Worm (Caenorhabditis elegans): ENCODE measurements around the gene B0496.2.

DNA sequence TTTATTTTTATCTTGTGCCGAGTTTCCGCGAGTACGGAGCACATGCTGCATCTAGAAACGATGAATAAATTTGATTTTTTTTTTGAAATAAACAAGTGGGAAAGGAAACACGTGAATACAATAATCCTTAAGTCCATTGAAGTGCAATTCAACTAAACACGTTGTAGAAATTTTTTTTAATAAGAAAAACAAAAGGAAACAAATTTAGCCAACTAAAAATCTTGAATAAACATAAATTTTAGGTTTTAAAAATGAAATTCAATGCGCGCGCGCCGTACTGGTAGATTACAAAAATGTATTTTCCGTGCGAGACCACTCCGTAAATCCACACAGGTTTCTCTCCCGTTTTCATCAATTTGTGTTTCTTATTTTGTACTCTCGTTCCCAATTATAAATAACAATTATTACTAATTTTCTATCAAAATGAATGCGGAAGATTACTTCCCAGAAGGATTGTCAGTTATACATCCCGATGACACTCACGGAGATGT, 25.5 kb downstream of the B0496.2 start, which contains the start of the genes plk-3 and F55G1.6:
- no peak for TF ChIP-seq ref-1 (GFP tag; conservative IDR thresholded peaks at IDR 0.05)
- no peak for TF ChIP-seq flt-1 (GFP tag; IDR thresholded peaks at IDR 0.05)
- no peak for TF ChIP-seq tab-1 (GFP tag; IDR thresholded peaks at IDR 0.05)
